Worm (Caenorhabditis elegans): ENCODE results near the gene Y43D4A.5.

Gene Y43D4A.5

DNA sequence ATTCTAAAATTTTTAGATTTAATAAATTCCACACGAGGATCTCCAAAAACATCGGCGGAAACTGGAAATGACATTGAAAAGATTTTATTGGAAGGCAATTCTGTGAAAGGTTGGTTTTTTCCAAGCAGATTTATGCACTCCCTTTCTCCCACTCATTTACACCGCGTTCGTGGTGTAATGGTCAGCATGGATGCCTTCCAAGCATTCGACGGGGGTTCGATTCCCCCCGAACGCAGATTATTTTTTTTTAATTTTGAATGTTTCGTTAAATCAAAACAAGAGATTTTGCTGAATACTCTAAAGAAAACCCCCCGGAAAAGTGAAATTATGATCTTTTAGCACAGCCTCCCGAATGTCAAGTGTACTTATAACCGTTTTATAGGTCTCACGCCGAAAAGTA, 370 bp downstream of the Y43D4A.5 start (continued):
- TF ChIP-seq F23B12.7 (tag; optimal IDR thresholded peaks at IDR 0.05; ENCODE audit: insufficient read depth) (peak; percentile 93), ama-1 (optimal IDR thresholded peaks at IDR 0.05) (no peak), ama-1 (GFP tag; optimal IDR thresholded peaks at IDR 0.05) (peak in 1 of 2 experiments; percentile 78), attf-6 (GFP tag; IDR thresholded peaks at IDR 0.05) (peak; percentile 96), Y95B8A.8 (GFP tag; IDR thresholded peaks at IDR 0.05) (0 out of 2 replicates have a peak, but pooled peaks have one; percentile 34)

- TF ChIP-seq hmg-1.2 (GFP tag; IDR thresholded peaks at IDR 0.05) = no peak
- TF ChIP-seq tlf-1 (GFP tag; optimal IDR thresholded peaks at IDR 0.05) = no peak
- no peak for TF ChIP-seq nfya-1 (tag; optimal IDR thresholded peaks at IDR 0.05; ENCODE audit: borderline replicate concordance, insufficient read depth)
- TF ChIP-seq nhr-90 (tag; optimal IDR thresholded peaks at IDR 0.05) = no peak
- TF ChIP-seq F57C9.4 (tag; optimal IDR thresholded peaks at IDR 0.05) = no peak
- no peak for TF ChIP-seq lsy-27 (tag; optimal IDR thresholded peaks at IDR 0.05; ENCODE audit: borderline replicate concordance, insufficient read depth)
- TF ChIP-seq mel-28 (tag; optimal IDR thresholded peaks at IDR 0.05; ENCODE audit: borderline replicate concordance) = no peak
- TF ChIP-seq gei-17 (GFP tag; optimal IDR thresholded peaks at IDR 0.05) = no peak
- no peak for TF ChIP-seq F39B2.1 (GFP tag; IDR thresholded peaks at IDR 0.05)
- no peak for TF ChIP-seq snpc-4 (GFP tag; optimal IDR thresholded peaks at IDR 0.05)
- TF ChIP-seq snpc-4 (tag; optimal IDR thresholded peaks at IDR 0.05) = no peak
- no peak for TF ChIP-seq lin-40 (tag; optimal IDR thresholded peaks at IDR 0.05)
- no peak for TF ChIP-seq lag-1 (GFP tag; IDR thresholded peaks at IDR 0.05)
- no peak for TF ChIP-seq K12H6.12 (tag; optimal IDR thresholded peaks at IDR 0.05)
- TF ChIP-seq ceh-27 (GFP tag; optimal IDR thresholded peaks at IDR 0.05) = no peak
- no peak for TF ChIP-seq akir-1 (GFP tag; optimal IDR thresholded peaks at IDR 0.05)
- TF ChIP-seq Y95B8A.8 (GFP tag; IDR thresholded peaks at IDR 0.05) = no peak
- TF ChIP-seq mxl-1 (tag; optimal IDR thresholded peaks at IDR 0.05) = no peak
- no peak for TF ChIP-seq C06A6.2 (GFP tag; conservative IDR thresholded peaks at IDR 0.05)
- TF ChIP-seq cebp-1 (GFP tag; IDR thresholded peaks at IDR 0.05) = no peak
- TF ChIP-seq cebp-1 (tag; optimal IDR thresholded peaks at IDR 0.05) = no peak
Measured at ce11 chrIV:16776915-16777314, 1.4 kb downstream of the Y43D4A.5 start.

ce11 chrIV:16777758-16778157, 2.2 kb downstream of the Y43D4A.5 start:
- TF ChIP-seq zfh-2 (GFP tag; conservative IDR thresholded peaks at IDR 0.05) = peak; percentile 71
- 0 out of 2 replicates have a peak, but pooled peaks have one; percentile 28 for TF ChIP-seq ztf-25 (GFP tag; IDR thresholded peaks at IDR 0.05)
- 0 out of 2 replicates have a peak, but pooled peaks have one; percentile 7 for TF ChIP-seq ceh-58 (GFP tag; IDR thresholded peaks at IDR 0.05)
- TF ChIP-seq repo-1 (tag; optimal IDR thresholded peaks at IDR 0.05) = no peak
- TF ChIP-seq ztf-18 (tag; optimal IDR thresholded peaks at IDR 0.05) = no peak
- no peak for TF ChIP-seq him-1 (tag; optimal IDR thresholded peaks at IDR 0.05)
- TF ChIP-seq bed-2 (GFP tag; IDR thresholded peaks at IDR 0.05) = no peak
- TF ChIP-seq aptf-2 (GFP tag; conservative IDR thresholded peaks at IDR 0.05) = no peak
- 0 out of 2 replicates have a peak, but pooled peaks have one; percentile 9 for TF ChIP-seq egrh-3 (GFP tag; IDR thresholded peaks at IDR 0.05)

ce11 chrIV:16778644-16779043, 3.1 kb downstream of the Y43D4A.5 start:
- peak; percentile 42; the same call in 1 of the 2 replicates for TF ChIP-seq egrh-3 (GFP tag; IDR thresholded peaks at IDR 0.05)
- TF ChIP-seq madf-10 (tag; optimal IDR thresholded peaks at IDR 0.05) = no peak
- peak; percentile 66; the same call in 1 of the 2 replicates for TF ChIP-seq zfh-2 (GFP tag; conservative IDR thresholded peaks at IDR 0.05)

All from whole organism, young adult.